Worm (Caenorhabditis elegans): Measurements from ENCODE around the gene dcn-1.

- TF ChIP-seq W03F9.2 (tag; optimal IDR thresholded peaks at IDR 0.05) (no peak), him-1 (tag; optimal IDR thresholded peaks at IDR 0.05) (no peak)
These were observed 47.8 kb upstream of the dcn-1 start for ce11 chrIII:4265892-4266291.
